Fruit fly (Drosophila melanogaster) whole organism, embryonic: ENCODE measurements around the gene yellow-f2.

Experiments
- Aef1 ChIP-seq: fragments of 200-800 bp; sonication (Bioruptor generic); IDR thresholded peaks from 3 replicates; pipeline ENCODE4 v1.3.6; 2022; ENCODE audit warnings: missing biosample characterization, missing genetic modification characterization
- CG12219 ChIP-seq: fragments of 200-800 bp; sonication (Bioruptor generic); optimal IDR thresholded peaks from 3 replicates; lab custom pipeline; 2018; ENCODE audit warnings: missing biosample characterization, mild to moderate bottlenecking, missing genetic modification characterization
- CG1233 ChIP-seq: fragments of 200-800 bp; sonication (Bioruptor generic); optimal IDR thresholded peaks from 4 replicates; lab custom pipeline; 2018; ENCODE audit warnings: missing biosample characterization, mild to moderate bottlenecking, missing genetic modification characterization
- CG13424 ChIP-seq: fragments of 200-800 bp; sonication (Bioruptor generic); optimal IDR thresholded peaks from 2 replicates; lab custom pipeline; 2019; ENCODE audit warnings: missing biosample characterization, mild to moderate bottlenecking, missing genetic modification characterization, moderate library complexity
- CG15696 ChIP-seq: fragments of 200-800 bp; sonication (Bioruptor generic); optimal IDR thresholded peaks from 2 replicates; lab custom pipeline; 2019; ENCODE audit warnings: missing biosample characterization, mild to moderate bottlenecking, missing genetic modification characterization, moderate library complexity
- CG2202 ChIP-seq: fragments of 200-800 bp; sonication (Bioruptor generic); optimal IDR thresholded peaks from 2 replicates; lab custom pipeline; 2018; ENCODE audit warnings: missing biosample characterization, mild to moderate bottlenecking, missing genetic modification characterization
- CG31365 ChIP-seq: fragments of 200-800 bp; sonication (Bioruptor generic); optimal IDR thresholded peaks from 2 replicates; lab custom pipeline; 2018; ENCODE audit warnings: missing biosample characterization, mild to moderate bottlenecking, missing genetic modification characterization
- CG33557 ChIP-seq: fragments of 200-800 bp; sonication (Bioruptor generic); optimal IDR thresholded peaks from 2 replicates; lab custom pipeline; 2019; ENCODE audit warnings: missing biosample characterization, mild to moderate bottlenecking, missing genetic modification characterization, moderate library complexity
- CG34376 ChIP-seq: fragments of 200-800 bp; sonication (Bioruptor generic); optimal IDR thresholded peaks from 2 replicates; lab custom pipeline; 2018; ENCODE audit warnings: missing biosample characterization, mild to moderate bottlenecking, missing genetic modification characterization
- CG34422 ChIP-seq: fragments of 200-800 bp; sonication (Bioruptor generic); IDR thresholded peaks from 3 replicates; pipeline ENCODE4 v1.3.6; 2022; ENCODE audit warnings: missing biosample characterization, missing genetic modification characterization
- CG43689 ChIP-seq: fragments of 200-800 bp; sonication (Bioruptor generic); IDR thresholded peaks from 2 replicates; pipeline ENCODE4 v1.3.6; 2022; ENCODE audit warnings: missing biosample characterization, missing genetic modification characterization
- CG7357 ChIP-seq: fragments of 200-800 bp; sonication (Bioruptor generic); IDR thresholded peaks from 3 replicates; pipeline ENCODE4 v1.3.6; 2022; ENCODE audit warnings: missing biosample characterization, missing genetic modification characterization
- CG7556 ChIP-seq: fragments of 200-800 bp; sonication (Bioruptor generic); optimal IDR thresholded peaks from 2 replicates; lab custom pipeline; 2017; ENCODE audit warnings: missing biosample characterization, mild to moderate bottlenecking, missing genetic modification characterization
- CG8478 ChIP-seq: fragments of >200 bp; optimal IDR thresholded peaks from 2 replicates; lab custom pipeline; 2018
- CTCF ChIP-seq: fragments of 200-800 bp; sonication (Bioruptor generic); optimal IDR thresholded peaks from 2 replicates; lab custom pipeline; 2017; ENCODE audit warnings: missing biosample characterization, mild to moderate bottlenecking, missing genetic modification characterization, moderate library complexity
- CoRest ChIP-seq: fragments of 200-800 bp; sonication (Bioruptor generic); optimal IDR thresholded peaks from 3 replicates; lab custom pipeline; 2018; ENCODE audit warnings: missing biosample characterization, mild to moderate bottlenecking, missing genetic modification characterization, moderate library complexity
- D19A ChIP-seq: fragments of 200-800 bp; optimal IDR thresholded peaks from 3 replicates; lab custom pipeline; 2019; ENCODE audit warnings: missing biosample characterization, mild to moderate bottlenecking, missing genetic modification characterization, moderate library complexity
- Dip3 ChIP-seq: fragments of 200-800 bp; sonication (Bioruptor generic); optimal IDR thresholded peaks from 3 replicates; lab custom pipeline; 2016; ENCODE audit warnings: missing biosample characterization, missing genetic modification characterization
- Doc3 ChIP-seq: fragments of 200-800 bp; sonication (Bioruptor generic); IDR thresholded peaks from 3 replicates; pipeline ENCODE4 v1.3.6; 2022; ENCODE audit warnings: missing biosample characterization, missing genetic modification characterization; ENCODE audit not compliant: partially characterized antibody
- GATAe ChIP-seq: fragments of 200-800 bp; sonication (Bioruptor generic); conservative IDR thresholded peaks from 2 replicates; pipeline ENCODE4 v1.3.6; 2022; ENCODE audit warnings: missing biosample characterization, missing genetic modification characterization
- Lhr ChIP-seq: fragments of 200-800 bp; sonication (Bioruptor generic); optimal IDR thresholded peaks from 3 replicates; lab custom pipeline; 2017; ENCODE audit warnings: mild to moderate bottlenecking, missing biosample characterization, missing genetic modification reagents, missing genetic modification characterization
- Meics ChIP-seq: fragments of 200-800 bp; sonication (Bioruptor generic); optimal IDR thresholded peaks from 2 replicates; lab custom pipeline; 2017; ENCODE audit warnings: missing biosample characterization, mild to moderate bottlenecking, missing genetic modification characterization
- NC2β ChIP-seq: fragments of 200-800 bp; sonication (Bioruptor generic); optimal IDR thresholded peaks from 2 replicates; lab custom pipeline; 2016; ENCODE audit warnings: missing biosample characterization, missing genetic modification characterization
- Stat92E ChIP-seq, 3 experiments: fragments of >200 bp in 2 of 3; fragments of 200-800 bp in 1 of 3; sonication (Bioruptor generic) in 1 of 3; optimal IDR thresholded peaks; 2 replicates each; lab custom pipeline; 2017 to 2019; ENCODE audit warnings: missing biosample characterization in 3 of 3, missing genetic modification characterization in 3 of 3, mild to moderate bottlenecking in 1 of 3, moderate library complexity in 1 of 3
- TFAM ChIP-seq: fragments of 200-800 bp; sonication (Bioruptor generic); optimal IDR thresholded peaks from 2 replicates; lab custom pipeline; 2017; ENCODE audit warnings: missing biosample characterization, missing genetic modification characterization, inconsistent platforms
- Usf ChIP-seq: fragments of 200-800 bp; sonication (Bioruptor generic); optimal IDR thresholded peaks from 2 replicates; lab custom pipeline; 2017; ENCODE audit warnings: missing genotype, missing biosample characterization, missing genetic modification characterization
- ato ChIP-seq: fragments of 200-800 bp; sonication (Bioruptor generic); IDR thresholded peaks from 2 replicates; pipeline ENCODE4 v1.3.6; 2022; ENCODE audit warnings: missing biosample characterization, missing genetic modification characterization; ENCODE audit not compliant: partially characterized antibody
- bsh ChIP-seq, 2 experiments: fragments of 200-800 bp; sonication (Bioruptor generic); optimal IDR thresholded peaks; 2 replicates each; lab custom pipeline; 2017 to 2018; ENCODE audit warnings: mild to moderate bottlenecking in 2 of 2, missing biosample characterization in 2 of 2, missing genetic modification characterization in 2 of 2, moderate library complexity in 1 of 2
- dan ChIP-seq: fragments of 200-800 bp; sonication (Bioruptor generic); IDR thresholded peaks from 2 replicates; pipeline ENCODE4 v1.3.6; 2022; ENCODE audit warnings: missing biosample characterization, missing genetic modification characterization
- danr ChIP-seq: fragments of 200-800 bp; sonication (Bioruptor generic); IDR thresholded peaks from 2 replicates; pipeline ENCODE4 v1.3.6; 2022; ENCODE audit warnings: missing biosample characterization, missing genetic modification characterization
- gce ChIP-seq: fragments of 200-800 bp; sonication (Bioruptor generic); IDR thresholded peaks from 3 replicates; pipeline ENCODE4 v1.3.6; 2022; ENCODE audit warnings: missing biosample characterization, missing genetic modification characterization
- gfzf ChIP-seq: fragments of 200-800 bp; sonication (Bioruptor generic); optimal IDR thresholded peaks from 2 replicates; lab custom pipeline; 2016; ENCODE audit warnings: missing biosample characterization, mild to moderate bottlenecking, missing genetic modification characterization, moderate library complexity
- ham ChIP-seq: fragments of 200-800 bp; sonication (Bioruptor generic); IDR thresholded peaks from 2 replicates; pipeline ENCODE4 v1.3.6; 2022; ENCODE audit warnings: missing biosample characterization, missing genetic modification characterization
- hkb ChIP-seq, 2 experiments: fragments of 200-800 bp in 1 of 2; fragments of >200 bp in 1 of 2; sonication (Bioruptor generic) in 1 of 2; IDR thresholded peaks in 1 of 2; optimal IDR thresholded peaks in 1 of 2; 2 replicates each; pipeline versions ENCODE4 v1.3.6 to Lab custom; 2017 to 2022; ENCODE audit warnings: missing biosample characterization in 1 of 2, missing genetic modification characterization in 1 of 2
- kah ChIP-seq: fragments of 200-800 bp; sonication (Bioruptor generic); optimal IDR thresholded peaks from 2 replicates; lab custom pipeline; 2018; ENCODE audit warnings: missing biosample characterization, mild to moderate bottlenecking, missing genetic modification characterization
- lola ChIP-seq, 3 experiments: fragments of >200 bp in 2 of 3; fragments of 200-800 bp in 1 of 3; sonication (Bioruptor generic) in 1 of 3; optimal IDR thresholded peaks; 2 replicates each; lab custom pipeline; 2017 to 2019; ENCODE audit warnings: missing biosample characterization in 3 of 3, missing genetic modification characterization in 3 of 3, mild to moderate bottlenecking in 1 of 3, moderate library complexity in 1 of 3
- luna ChIP-seq: fragments of 200-800 bp; sonication (Bioruptor generic); optimal IDR thresholded peaks from 2 replicates; lab custom pipeline; 2016; ENCODE audit warnings: missing biosample characterization, missing genetic modification characterization
- nau ChIP-seq: fragments of 200-800 bp; sonication (Bioruptor generic); optimal IDR thresholded peaks from 3 replicates; lab custom pipeline; 2017; ENCODE audit warnings: missing biosample characterization, mild to moderate bottlenecking, missing genetic modification characterization, missing genetic modification reagents
- pzg ChIP-seq: fragments of 200-800 bp; sonication (Bioruptor generic); optimal IDR thresholded peaks from 3 replicates; lab custom pipeline; 2018; ENCODE audit warnings: missing biosample characterization, mild to moderate bottlenecking, missing genetic modification characterization, moderate library complexity
- salm ChIP-seq: fragments of 200-800 bp; sonication (Bioruptor generic); optimal IDR thresholded peaks from 2 replicates; lab custom pipeline; 2018; ENCODE audit warnings: missing biosample characterization, mild to moderate bottlenecking, missing genetic modification characterization
- sc ChIP-seq, 3 experiments: fragments of >200 bp in 2 of 3; fragments of 200-800 bp in 1 of 3; sonication (Bioruptor generic) in 1 of 3; optimal IDR thresholded peaks; 2 replicates in 2 of 3; 3 replicates in 1 of 3; lab custom pipeline; 2017; ENCODE audit warnings: mild to moderate bottlenecking in 1 of 3, missing biosample characterization in 1 of 3, missing genetic modification characterization in 1 of 3, missing genetic modification reagents in 1 of 3
- seq ChIP-seq: fragments of 200-800 bp; sonication (Bioruptor generic); IDR thresholded peaks from 2 replicates; pipeline ENCODE4 v1.3.6; 2022; ENCODE audit warnings: missing biosample characterization, missing genetic modification characterization
- slbo ChIP-seq: fragments of 200-800 bp; sonication (Bioruptor generic); IDR thresholded peaks from 2 replicates; pipeline ENCODE4 v1.3.6; 2022; ENCODE audit warnings: missing biosample characterization, missing genetic modification characterization
- slp2 ChIP-seq: fragments of 200-800 bp; sonication (Bioruptor generic); optimal IDR thresholded peaks from 2 replicates; lab custom pipeline; 2016; ENCODE audit warnings: missing biosample characterization, missing genetic modification characterization
- sna ChIP-seq: fragments of 200-800 bp; sonication (Bioruptor generic); IDR thresholded peaks from 2 replicates; pipeline ENCODE4 v1.3.6; 2022; ENCODE audit warnings: missing biosample characterization, missing genetic modification characterization; ENCODE audit not compliant: partially characterized antibody
- twi ChIP-seq: fragments of 200-800 bp; optimal IDR thresholded peaks from 2 replicates; lab custom pipeline; 2019; ENCODE audit warnings: missing biosample characterization, mild to moderate bottlenecking, missing genetic modification characterization, moderate library complexity
- unc-4 ChIP-seq: fragments of 200-800 bp; sonication (Bioruptor generic); IDR thresholded peaks from 2 replicates; pipeline ENCODE4 v1.3.6; 2022; ENCODE audit warnings: missing biosample characterization, missing genetic modification characterization; ENCODE audit not compliant: partially characterized antibody
- vnd ChIP-seq: fragments of 200-800 bp; sonication (Bioruptor generic); IDR thresholded peaks from 3 replicates; pipeline ENCODE4 v1.3.6; 2022; ENCODE audit warnings: missing biosample characterization, missing genetic modification characterization; ENCODE audit not compliant: partially characterized antibody
- wor ChIP-seq: fragments of 200-800 bp; sonication (Bioruptor generic); IDR thresholded peaks from 2 replicates; pipeline ENCODE4 v1.3.6; 2022; ENCODE audit warnings: missing biosample characterization, missing genetic modification characterization
- z ChIP-seq: fragments of 200-800 bp; sonication (Bioruptor generic); IDR thresholded peaks from 3 replicates; pipeline ENCODE4 v1.3.6; 2022; ENCODE audit warnings: missing biosample characterization, missing genetic modification characterization

Gene yellow-f2

dm6 chr3R:13012351-13012750 lies 17.4 kb upstream of the yellow-f2 start (continued):
- TF ChIP-seq CG8478 (peak; percentile 89), ato (GFP tag; lab: Robert Waterston, UW) (no peak), bsh (GFP tag; optimal IDR thresholded peaks at IDR 0.05; lab: Kevin White, UChicago) (peak in 1 of 2 experiments; percentile 45), Stat92E (GFP tag; optimal IDR thresholded peaks at IDR 0.05; lab: Kevin White, UChicago) (no peak), CG31365 (tag; lab: Kevin White, UChicago) (no peak), lola (GFP tag; optimal IDR thresholded peaks at IDR 0.05; lab: Kevin White, UChicago) (peak in 1 of 3 experiments; percentile 3), Dip3 (peak; percentile 69), CG43689 (GFP tag; lab: Robert Waterston, UW) (peak; percentile 50; the same call in 1 of the 2 replicates), CG33557 (no peak), salm (tag; lab: Kevin White, UChicago) (no peak), gce (GFP tag; lab: Robert Waterston, UW) (peak; percentile 60; the same call in 1 of the 3 replicates), CG7357 (GFP tag; lab: Robert Waterston, UW) (0 out of 3 replicates have a peak, but pooled peaks have one; percentile 29), Lhr (GFP tag; lab: Kevin White, UChicago) (no peak), CoRest (peak; percentile 55), Aef1 (GFP tag; lab: Robert Waterston, UW) (peak; percentile 91), gfzf (GFP tag; lab: Kevin White, UChicago) (no peak), GATAe (GFP tag; lab: Robert Waterston, UW) (no peak), seq (GFP tag; lab: Robert Waterston, UW) (no peak), CTCF (no peak), NC2β (GFP tag; lab: Kevin White, UChicago) (no peak), CG2202 (tag; lab: Kevin White, UChicago) (peak; percentile 28), CG34422 (GFP tag; lab: Robert Waterston, UW) (peak; percentile 86), dan (no peak), pzg (GFP tag; lab: Kevin White, UChicago) (peak; percentile 18), Doc3 (GFP tag; lab: Robert Waterston, UW) (no peak), CG13424 (tag; lab: Kevin White, UChicago) (peak; percentile 54), CG1233 (GFP tag; lab: Kevin White, UChicago) (peak; percentile 66), D19A (tag; lab: Kevin White, UChicago) (peak; percentile 53), nau (GFP tag; lab: Kevin White, UChicago) (no peak), CG7556 (GFP tag; lab: Kevin White, UChicago) (peak; percentile 19), CG15696 (tag; lab: Kevin White, UChicago) (peak; percentile 14), sc (optimal IDR thresholded peaks at IDR 0.05; lab: Kevin White, UChicago) (no peak), sc (GFP tag; optimal IDR thresholded peaks at IDR 0.05; lab: Kevin White, UChicago) (no peak), kah (GFP tag; lab: Kevin White, UChicago) (no peak), twi (tag; lab: Kevin White, UChicago) (peak; percentile 18), Meics (peak; percentile 59), sna (GFP tag; lab: Robert Waterston, UW) (no peak), CG34376 (no peak), wor (GFP tag; lab: Robert Waterston, UW) (peak; percentile 45; the same call in 1 of the 2 replicates), hkb (optimal IDR thresholded peaks at IDR 0.05; lab: Kevin White, UChicago) (no peak), hkb (GFP tag; IDR thresholded peaks at IDR 0.05; lab: Robert Waterston, UW) (peak; percentile 60), danr (no peak), slp2 (GFP tag; lab: Kevin White, UChicago) (peak; percentile 53), luna (GFP tag; lab: Kevin White, UChicago) (no peak), slbo (GFP tag; lab: Robert Waterston, UW) (peak; percentile 84), z (GFP tag; lab: Robert Waterston, UW) (no peak), CG12219 (GFP tag; lab: Kevin White, UChicago) (no peak), vnd (GFP tag; lab: Robert Waterston, UW) (no peak), Usf (GFP tag; lab: Kevin White, UChicago) (no peak), TFAM (GFP tag; lab: Kevin White, UChicago) (no peak), unc-4 (GFP tag; lab: Robert Waterston, UW) (no peak), ham (no peak)
